Worm (Caenorhabditis elegans) whole organism, young adult: Measurements from ENCODE around the gene C49F8.14.
A peak's percentile ranks its signal among the peaks of the same experiment; 100 is the strongest.

Experiments used
- B0019.2 ChIP-seq: fragments of 200-800 bp; sonication (Bioruptor generic); conservative IDR thresholded peaks from 2 replicates; pipeline ENCODE4 v1.3.6; 2022; ENCODE audit warnings: missing genetic modification reagents, missing genetic modification characterization, missing compliant biosample characterization
- B0261.1 ChIP-seq: sonication (generic microtip); optimal IDR thresholded peaks from 2 replicates; lab custom pipeline; 2016; ENCODE audit warnings: mild to moderate bottlenecking, missing genetic modification characterization, moderate library complexity, missing compliant biosample characterization
- B0336.3 ChIP-seq: fragments of 200-800 bp; sonication (Bioruptor generic); IDR thresholded peaks from 2 replicates; pipeline ENCODE4 v1.3.6; 2022; ENCODE audit warnings: missing genetic modification characterization, missing compliant biosample characterization
- C06A6.2 ChIP-seq: fragments of 200-800 bp; sonication (Bioruptor generic); conservative IDR thresholded peaks from 2 replicates; pipeline ENCODE4 v1.3.6; 2022; ENCODE audit warnings: missing genetic modification characterization, missing compliant biosample characterization
- C17E4.6 ChIP-seq: fragments of 200-800 bp; sonication (Bioruptor generic); IDR thresholded peaks from 2 replicates; pipeline ENCODE4 v1.3.6; 2022; ENCODE audit warnings: missing genetic modification reagents, missing genetic modification characterization, missing compliant biosample characterization
- D2030.7 ChIP-seq: fragments of 200-800 bp; sonication (Bioruptor generic); IDR thresholded peaks from 2 replicates; pipeline ENCODE4 v1.3.6; 2022; ENCODE audit warnings: missing genetic modification reagents, missing genetic modification characterization, missing compliant biosample characterization
- F23B12.7 ChIP-seq: sonication (generic microtip); optimal IDR thresholded peaks from 2 replicates; lab custom pipeline; 2017; ENCODE audit warnings: missing genetic modification characterization, mild to moderate bottlenecking, missing compliant biosample characterization, antibody characterized with exemption, moderate library complexity; ENCODE audit not compliant: insufficient read depth
- F33H1.4 ChIP-seq: fragments of 200-800 bp; sonication (Bioruptor generic); IDR thresholded peaks from 2 replicates; pipeline ENCODE4 v1.3.6; 2022; ENCODE audit warnings: missing genetic modification reagents, missing genetic modification characterization, missing compliant biosample characterization
- F37B4.10 ChIP-seq: fragments of 200-800 bp; sonication (Bioruptor generic); IDR thresholded peaks from 2 replicates; pipeline ENCODE4 v1.3.6; 2022; ENCODE audit warnings: missing genetic modification characterization, missing compliant biosample characterization
- F57C9.4 ChIP-seq: sonication (generic microtip); optimal IDR thresholded peaks from 2 replicates; lab custom pipeline; 2017; ENCODE audit warnings: mild to moderate bottlenecking, missing genetic modification characterization, missing compliant biosample characterization
- K11D2.4 ChIP-seq: fragments of 200-800 bp; sonication (Bioruptor generic); IDR thresholded peaks from 2 replicates; pipeline ENCODE4 v1.3.6; 2022; ENCODE audit warnings: missing genetic modification reagents, missing genetic modification characterization, missing compliant biosample characterization
- Y67H2A.10 ChIP-seq: fragments of 200-800 bp; sonication (Bioruptor generic); conservative IDR thresholded peaks from 2 replicates; pipeline ENCODE4 v1.3.6; 2022; ENCODE audit warnings: missing genetic modification reagents, missing genetic modification characterization, missing compliant biosample characterization
- Y95B8A.8 ChIP-seq: fragments of 200-800 bp; sonication (Bioruptor generic); IDR thresholded peaks from 2 replicates; pipeline ENCODE4 v1.3.6; 2022; ENCODE audit warnings: missing genetic modification reagents, missing genetic modification characterization, missing compliant biosample characterization
- akir-1 ChIP-seq: fragments of 200-800 bp; sonication (Bioruptor generic); optimal IDR thresholded peaks from 2 replicates; lab custom pipeline; 2018; ENCODE audit warnings: mild to moderate bottlenecking, missing genetic modification characterization, moderate library complexity, missing compliant biosample characterization
- bed-1 ChIP-seq: fragments of 200-800 bp; sonication (Bioruptor generic); IDR thresholded peaks from 2 replicates; pipeline ENCODE4 v1.3.6; 2022; ENCODE audit warnings: missing genetic modification reagents, missing genetic modification characterization, missing compliant biosample characterization
- bed-2 ChIP-seq: fragments of 200-800 bp; sonication (Bioruptor generic); IDR thresholded peaks from 2 replicates; pipeline ENCODE4 v1.3.6; 2022; ENCODE audit warnings: missing genetic modification reagents, missing genetic modification characterization, missing compliant biosample characterization
- ccch-3 ChIP-seq: fragments of 200-800 bp; sonication (Bioruptor generic); optimal IDR thresholded peaks from 2 replicates; lab custom pipeline; 2018; ENCODE audit warnings: mild to moderate bottlenecking, missing genetic modification characterization, missing compliant biosample characterization
- cebp-2 ChIP-seq: fragments of 200-800 bp; sonication (Bioruptor generic); IDR thresholded peaks from 2 replicates; pipeline ENCODE4 v1.3.6; 2022; ENCODE audit warnings: missing genetic modification characterization, missing compliant biosample characterization
- ceh-27 ChIP-seq: fragments of 200-800 bp; sonication (Bioruptor generic); optimal IDR thresholded peaks from 2 replicates; lab custom pipeline; 2018; ENCODE audit warnings: mild to moderate bottlenecking, missing genetic modification characterization, moderate library complexity, missing compliant biosample characterization
- ceh-91 ChIP-seq: fragments of 200-800 bp; sonication (Bioruptor generic); IDR thresholded peaks from 2 replicates; pipeline ENCODE4 v1.3.6; 2022; ENCODE audit warnings: missing genetic modification reagents, missing genetic modification characterization, missing compliant biosample characterization
- chd-7 ChIP-seq: sonication (generic microtip); optimal IDR thresholded peaks from 2 replicates; lab custom pipeline; 2016; ENCODE audit warnings: mild to moderate bottlenecking, missing genetic modification characterization, moderate library complexity, missing compliant biosample characterization
- dpl-1 ChIP-seq: fragments of 150-350 bp; optimal IDR thresholded peaks from 2 replicates; lab custom pipeline; 2014; ENCODE audit warnings: missing biosample characterization, missing genetic modification reagents, missing genetic modification characterization
- egl-44 ChIP-seq: fragments of 200-800 bp; sonication (Bioruptor generic); IDR thresholded peaks from 2 replicates; pipeline ENCODE4 v1.3.6; 2022; ENCODE audit warnings: missing genetic modification reagents, missing genetic modification characterization, missing compliant biosample characterization
- fkh-3 ChIP-seq: sonication (generic microtip); optimal IDR thresholded peaks from 2 replicates; lab custom pipeline; 2016; ENCODE audit warnings: mild to moderate bottlenecking, missing genetic modification characterization, missing compliant biosample characterization
- gei-17 ChIP-seq: fragments of 200-800 bp; sonication (Bioruptor generic); optimal IDR thresholded peaks from 2 replicates; lab custom pipeline; 2018; ENCODE audit warnings: mild to moderate bottlenecking, missing genetic modification characterization, missing compliant biosample characterization
- him-1 ChIP-seq: sonication (generic microtip); optimal IDR thresholded peaks from 2 replicates; lab custom pipeline; 2016; ENCODE audit warnings: missing genotype, missing genetic modification reagents, missing genetic modification characterization, missing compliant biosample characterization
- hlh-26 ChIP-seq: fragments of 200-800 bp; sonication (Bioruptor generic); conservative IDR thresholded peaks from 2 replicates; pipeline ENCODE4 v1.3.6; 2022; ENCODE audit warnings: missing genetic modification reagents, missing genetic modification characterization, missing compliant biosample characterization
- hrde-1 ChIP-seq: sonication (generic microtip); optimal IDR thresholded peaks from 2 replicates; lab custom pipeline; 2016; ENCODE audit warnings: missing genetic modification characterization, mild to moderate bottlenecking, missing compliant biosample characterization, moderate library complexity, missing genotype, missing genetic modification reagents, borderline replicate concordance
- let-607 ChIP-seq, 2 experiments: fragments of 200-800 bp in 1 of 2; sonication (Bioruptor generic) in 1 of 2; sonication (generic microtip) in 1 of 2; optimal IDR thresholded peaks; 2 replicates each; lab custom pipeline; 2016 to 2018; ENCODE audit warnings: mild to moderate bottlenecking in 2 of 2, missing compliant biosample characterization in 2 of 2, missing genetic modification characterization in 2 of 2, moderate library complexity in 2 of 2, missing genotype in 1 of 2
- lin-35 ChIP-seq, 3 experiments: fragments of 150-350 bp in 2 of 3; sonication (generic microtip) in 1 of 3; optimal IDR thresholded peaks; 2 replicates each; lab custom pipeline; 2014 to 2018; ENCODE audit warnings: missing biosample characterization in 3 of 3, missing genetic modification characterization in 3 of 3, missing genetic modification reagents in 3 of 3
- lin-40 ChIP-seq: sonication (generic microtip); optimal IDR thresholded peaks from 2 replicates; lab custom pipeline; 2016; ENCODE audit warnings: missing genetic modification characterization, mild to moderate bottlenecking, missing compliant biosample characterization, missing genotype, missing genetic modification reagents
- lin-54 ChIP-seq: fragments of 200-800 bp; sonication (Bioruptor generic); optimal IDR thresholded peaks from 2 replicates; lab custom pipeline; 2018; ENCODE audit warnings: mild to moderate bottlenecking, missing genetic modification characterization, missing compliant biosample characterization
- lsy-27 ChIP-seq: sonication (generic microtip); optimal IDR thresholded peaks from 2 replicates; lab custom pipeline; 2017; ENCODE audit warnings: missing genetic modification characterization, mild to moderate bottlenecking, missing compliant biosample characterization, antibody characterized with exemption, missing genotype, borderline replicate concordance; ENCODE audit not compliant: insufficient read depth
- madf-6 ChIP-seq: fragments of 200-800 bp; sonication (Bioruptor generic); IDR thresholded peaks from 2 replicates; pipeline ENCODE4 v1.3.6; 2022; ENCODE audit warnings: missing genetic modification reagents, missing genetic modification characterization, missing compliant biosample characterization
- mcd-1 ChIP-seq: fragments of 200-800 bp; sonication (Bioruptor generic); IDR thresholded peaks from 2 replicates; pipeline ENCODE4 v1.3.6; 2022; ENCODE audit warnings: missing genetic modification reagents, missing genetic modification characterization, missing compliant biosample characterization
- nfyb-1 ChIP-seq: fragments of 200-800 bp; sonication (Bioruptor generic); IDR thresholded peaks from 2 replicates; pipeline ENCODE4 v1.3.6; 2022; ENCODE audit warnings: missing genetic modification reagents, missing genetic modification characterization, missing compliant biosample characterization
- nhr-120 ChIP-seq: fragments of 200-800 bp; sonication (Bioruptor generic); IDR thresholded peaks from 2 replicates; pipeline ENCODE4 v1.3.6; 2022; ENCODE audit warnings: missing genetic modification characterization, missing compliant biosample characterization
- pbrm-1 ChIP-seq: fragments of 200-800 bp; sonication (Bioruptor generic); IDR thresholded peaks from 2 replicates; pipeline ENCODE4 v1.3.6; 2022; ENCODE audit warnings: missing genetic modification reagents, missing genetic modification characterization, missing compliant biosample characterization
- pha-4 ChIP-seq: fragments of 150-350 bp; sonication (generic microtip); optimal IDR thresholded peaks from 2 replicates; lab custom pipeline; 2014; ENCODE audit warnings: missing biosample characterization, missing genetic modification reagents, missing genetic modification characterization
- rpc-1 ChIP-seq, 2 experiments: fragments of 150-350 bp in 1 of 2; sonication (generic microtip) in 1 of 2; optimal IDR thresholded peaks; 2 replicates each; lab custom pipeline; 2014 to 2018; ENCODE audit warnings: missing biosample characterization in 1 of 2, missing genetic modification characterization in 1 of 2, missing genetic modification reagents in 1 of 2, missing genotype in 1 of 2
- sdz-38 ChIP-seq: sonication (generic microtip); optimal IDR thresholded peaks from 2 replicates; lab custom pipeline; 2016; ENCODE audit warnings: missing genotype, missing genetic modification characterization, missing compliant biosample characterization
- sea-2 ChIP-seq: fragments of 200-800 bp; sonication (Bioruptor generic); IDR thresholded peaks from 2 replicates; pipeline ENCODE4 v1.3.6; 2022; ENCODE audit warnings: missing genetic modification characterization, missing compliant biosample characterization
- snpc-1.3 ChIP-seq: sonication (generic microtip); optimal IDR thresholded peaks from 2 replicates; lab custom pipeline; 2017; ENCODE audit warnings: missing genetic modification characterization, mild to moderate bottlenecking, missing compliant biosample characterization, antibody characterized with exemption, moderate library complexity, missing genotype, missing genetic modification reagents; ENCODE audit not compliant: insufficient read depth
- somi-1 ChIP-seq: fragments of 200-800 bp; sonication (Bioruptor generic); optimal IDR thresholded peaks from 2 replicates; lab custom pipeline; 2018; ENCODE audit warnings: mild to moderate bottlenecking, missing genetic modification characterization, missing compliant biosample characterization
- tbp1 ChIP-seq: fragments of 200-800 bp; sonication (Bioruptor generic); optimal IDR thresholded peaks from 2 replicates; lab custom pipeline; 2018; ENCODE audit warnings: mild to moderate bottlenecking, missing genetic modification characterization, missing compliant biosample characterization
- unc-130 ChIP-seq: sonication (generic microtip); optimal IDR thresholded peaks from 2 replicates; lab custom pipeline; 2016; ENCODE audit warnings: missing genetic modification reagents, missing genetic modification characterization, missing compliant biosample characterization
- unc-62 ChIP-seq: fragments of 150-350 bp; optimal IDR thresholded peaks from 2 replicates; lab custom pipeline; 2014; ENCODE audit warnings: missing biosample characterization, missing genetic modification reagents, missing genetic modification characterization
- ztf-18 ChIP-seq: sonication (generic microtip); optimal IDR thresholded peaks from 2 replicates; lab custom pipeline; 2016; ENCODE audit warnings: missing genotype, mild to moderate bottlenecking, missing genetic modification characterization, missing compliant biosample characterization
- ztf-25 ChIP-seq: fragments of 200-800 bp; sonication (Bioruptor generic); IDR thresholded peaks from 2 replicates; pipeline ENCODE4 v1.3.6; 2022; ENCODE audit warnings: missing genetic modification reagents, missing genetic modification characterization, missing compliant biosample characterization

The C49F8.14 gene

DNA sequence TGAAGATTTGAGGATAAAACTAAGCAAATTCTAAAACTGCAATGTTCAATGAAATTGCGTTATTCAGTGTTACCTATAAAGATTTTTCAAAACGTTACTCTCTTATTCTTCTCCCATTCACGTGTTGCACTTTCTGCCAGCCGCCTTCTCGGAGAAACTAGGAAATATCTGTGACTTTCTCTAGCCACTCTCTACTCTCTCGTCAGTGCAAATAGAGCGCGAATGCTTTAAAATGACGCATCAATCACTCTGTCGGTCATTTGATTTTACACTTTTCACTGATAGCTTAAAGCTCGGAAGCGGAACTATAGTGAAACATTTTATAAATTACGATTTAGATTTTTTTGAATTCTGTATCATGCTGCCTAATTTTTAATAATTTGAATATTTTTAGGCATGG, 47.9 kb downstream of the C49F8.14 start (continued):
- TF ChIP-seq akir-1 (GFP tag; lab: Kevin White, UChicago) (no peak), Y67H2A.10 (GFP tag; lab: Robert Waterston, UW) (no peak), lin-40 (peak; percentile 45), unc-130 (GFP tag; lab: Kevin White, UChicago) (no peak), B0336.3 (GFP tag; lab: Robert Waterston, UW) (no peak), let-607 (tag; optimal IDR thresholded peaks at IDR 0.05; lab: Kevin White, UChicago) (no peak), snpc-1.3 (no peak), ztf-25 (no peak), pbrm-1 (GFP tag; lab: Robert Waterston, UW) (no peak), Y95B8A.8 (no peak), hlh-26 (no peak), rpc-1 (optimal IDR thresholded peaks at IDR 0.05; lab: Kevin White, UChicago) (no peak), rpc-1 (tag; optimal IDR thresholded peaks at IDR 0.05; lab: Kevin White, UChicago) (no peak), ccch-3 (GFP tag; lab: Kevin White, UChicago) (no peak), lin-54 (GFP tag; lab: Kevin White, UChicago) (no peak), F33H1.4 (GFP tag; lab: Robert Waterston, UW) (no peak), lsy-27 (no peak), unc-62 (GFP tag; lab: Kevin White, UChicago) (peak; percentile 36), dpl-1 (GFP tag; lab: Kevin White, UChicago) (no peak), sea-2 (no peak), bed-1 (GFP tag; lab: Robert Waterston, UW) (no peak), C17E4.6 (no peak), somi-1 (GFP tag; lab: Kevin White, UChicago) (peak; percentile 54), nhr-120 (GFP tag; lab: Robert Waterston, UW) (no peak), F37B4.10 (no peak), gei-17 (GFP tag; lab: Kevin White, UChicago) (no peak), nfyb-1 (GFP tag; lab: Robert Waterston, UW) (no peak), F57C9.4 (tag; lab: Kevin White, UChicago) (no peak), B0261.1 (tag; lab: Kevin White, UChicago) (no peak), chd-7 (tag; lab: Kevin White, UChicago) (no peak), him-1 (no peak), tbp1 (GFP tag; lab: Kevin White, UChicago) (peak; percentile 37), hrde-1 (no peak), ztf-18 (tag; lab: Kevin White, UChicago) (no peak), cebp-2 (GFP tag; lab: Robert Waterston, UW) (no peak), lin-35 (GFP tag; optimal IDR thresholded peaks at IDR 0.05; lab: Kevin White, UChicago) (no peak), D2030.7 (GFP tag; lab: Robert Waterston, UW) (no peak), ceh-27 (GFP tag; lab: Kevin White, UChicago) (peak; percentile 14), egl-44 (GFP tag; lab: Robert Waterston, UW) (no peak), F23B12.7 (peak; percentile 18), pha-4 (tag; lab: Kevin White, UChicago) (no peak), mcd-1 (GFP tag; lab: Robert Waterston, UW) (peak; percentile 76), C06A6.2 (GFP tag; lab: Robert Waterston, UW) (no peak), B0019.2 (GFP tag; lab: Robert Waterston, UW) (no peak), fkh-3 (tag; lab: Kevin White, UChicago) (no peak), ceh-91 (GFP tag; lab: Robert Waterston, UW) (no peak), K11D2.4 (GFP tag; lab: Robert Waterston, UW) (0 out of 2 replicates have a peak, but pooled peaks have one; percentile 32), madf-6 (no peak), sdz-38 (tag; lab: Kevin White, UChicago) (no peak), bed-2 (no peak)
